Worm (Caenorhabditis elegans) whole organism, late embryonic: ENCODE data around the gene mdf-1.

Experiments
- C08G9.2 ChIP-seq: sonication (generic microtip); optimal IDR thresholded peaks from 2 replicates; lab custom pipeline; 2016; ENCODE audit warnings: mild to moderate bottlenecking, missing genetic modification characterization, moderate library complexity, missing compliant biosample characterization
- C38D4.7 ChIP-seq: fragments of 200-800 bp; sonication (Bioruptor generic); optimal IDR thresholded peaks from 2 replicates; lab custom pipeline; 2018; ENCODE audit warnings: mild to moderate bottlenecking, missing genetic modification characterization, moderate library complexity, missing compliant biosample characterization
- F13H6.1 ChIP-seq: sonication (generic microtip); optimal IDR thresholded peaks from 2 replicates; lab custom pipeline; 2016; ENCODE audit warnings: missing genetic modification characterization, missing compliant biosample characterization
- K02D7.2 ChIP-seq: sonication (generic microtip); optimal IDR thresholded peaks from 2 replicates; lab custom pipeline; 2017; ENCODE audit warnings: mild to moderate bottlenecking, missing genetic modification characterization, missing compliant biosample characterization
- T23F11.4 ChIP-seq: fragments of 200-800 bp; sonication (Bioruptor generic); optimal IDR thresholded peaks from 2 replicates; lab custom pipeline; 2018; ENCODE audit warnings: mild to moderate bottlenecking, missing genetic modification characterization, missing compliant biosample characterization
- Y22D7AL.16 ChIP-seq: sonication (generic microtip); optimal IDR thresholded peaks from 2 replicates; lab custom pipeline; 2016; ENCODE audit warnings: missing genetic modification characterization, missing compliant biosample characterization
- ama-1 ChIP-seq: fragments of 150-350 bp; optimal IDR thresholded peaks from 2 replicates; lab custom pipeline; 2014
- ceh-14 ChIP-seq: sonication (generic microtip); optimal IDR thresholded peaks from 2 replicates; lab custom pipeline; 2016; ENCODE audit warnings: missing genotype, missing genetic modification characterization, missing compliant biosample characterization
- ceh-18 ChIP-seq: sonication (generic microtip); optimal IDR thresholded peaks from 2 replicates; lab custom pipeline; 2016; ENCODE audit warnings: missing genetic modification characterization, missing compliant biosample characterization
- ceh-19 ChIP-seq: fragments of 200-800 bp; sonication (Bioruptor generic); optimal IDR thresholded peaks from 2 replicates; lab custom pipeline; 2018; ENCODE audit warnings: mild to moderate bottlenecking, missing genetic modification characterization, missing compliant biosample characterization
- ceh-24 ChIP-seq: sonication (generic microtip); optimal IDR thresholded peaks from 2 replicates; lab custom pipeline; 2016; ENCODE audit warnings: mild to moderate bottlenecking, missing genetic modification characterization, missing compliant biosample characterization
- ceh-30 ChIP-seq: fragments of 150-350 bp; optimal IDR thresholded peaks from 2 replicates; lab custom pipeline; 2014; ENCODE audit warnings: missing biosample characterization, missing genetic modification characterization
- ceh-31 ChIP-seq: sonication (generic microtip); optimal IDR thresholded peaks from 2 replicates; lab custom pipeline; 2016; ENCODE audit warnings: missing genetic modification characterization, missing compliant biosample characterization
- ceh-45 ChIP-seq: fragments of 200-800 bp; sonication (Bioruptor generic); IDR thresholded peaks from 2 replicates; pipeline ENCODE4 v1.3.6; 2022; ENCODE audit warnings: missing genetic modification reagents, missing genetic modification characterization, missing compliant biosample characterization
- ceh-48 ChIP-seq: sonication (generic microtip); optimal IDR thresholded peaks from 2 replicates; lab custom pipeline; 2016; ENCODE audit warnings: missing genetic modification characterization, inconsistent platforms, missing compliant biosample characterization
- ceh-6 ChIP-seq: fragments of 200-800 bp; sonication (Bioruptor generic); optimal IDR thresholded peaks from 2 replicates; lab custom pipeline; 2018; ENCODE audit warnings: mild to moderate bottlenecking, missing genetic modification characterization, missing compliant biosample characterization
- ceh-9 ChIP-seq: sonication (generic microtip); optimal IDR thresholded peaks from 2 replicates; lab custom pipeline; 2016; ENCODE audit warnings: mild to moderate bottlenecking, missing genetic modification characterization, inconsistent platforms, missing compliant biosample characterization
- che-1 ChIP-seq: sonication (generic microtip); optimal IDR thresholded peaks from 2 replicates; lab custom pipeline; 2016; ENCODE audit warnings: mild to moderate bottlenecking, missing genetic modification characterization, missing compliant biosample characterization
- dve-1 ChIP-seq: sonication (generic microtip); optimal IDR thresholded peaks from 2 replicates; lab custom pipeline; 2017; ENCODE audit warnings: antibody characterized with exemption, mild to moderate bottlenecking, missing genetic modification characterization, missing compliant biosample characterization
- elt-2 ChIP-seq: sonication (generic microtip); optimal IDR thresholded peaks from 2 replicates; lab custom pipeline; 2016; ENCODE audit warnings: missing genetic modification reagents, missing genetic modification characterization, missing compliant biosample characterization
- ets-4 ChIP-seq: sonication (generic microtip); optimal IDR thresholded peaks from 2 replicates; lab custom pipeline; 2016; ENCODE audit warnings: missing genetic modification characterization, missing compliant biosample characterization
- eyg-1 ChIP-seq: sonication (generic microtip); optimal IDR thresholded peaks from 2 replicates; lab custom pipeline; 2016; ENCODE audit warnings: missing genotype, missing genetic modification characterization, missing compliant biosample characterization
- fkh-6 ChIP-seq: sonication (generic microtip); optimal IDR thresholded peaks from 2 replicates; lab custom pipeline; 2016; ENCODE audit warnings: missing genetic modification characterization, missing compliant biosample characterization
- gmeb-2 ChIP-seq: sonication (generic microtip); optimal IDR thresholded peaks from 2 replicates; lab custom pipeline; 2016; ENCODE audit warnings: missing genetic modification characterization, inconsistent platforms, missing compliant biosample characterization
- hlh-15 ChIP-seq: sonication (generic microtip); optimal IDR thresholded peaks from 2 replicates; lab custom pipeline; 2016; ENCODE audit warnings: missing genetic modification characterization, missing compliant biosample characterization
- hlh-6 ChIP-seq: sonication (generic microtip); optimal IDR thresholded peaks from 2 replicates; lab custom pipeline; 2016; ENCODE audit warnings: missing genotype, missing genetic modification characterization, missing compliant biosample characterization
- hlh-8 ChIP-seq: sonication (generic microtip); optimal IDR thresholded peaks from 2 replicates; lab custom pipeline; 2016; ENCODE audit warnings: missing genotype, missing genetic modification characterization, missing compliant biosample characterization
- madf-2 ChIP-seq: sonication (generic microtip); optimal IDR thresholded peaks from 2 replicates; lab custom pipeline; 2017; ENCODE audit warnings: missing genetic modification characterization, missing compliant biosample characterization
- mec-3 ChIP-seq: sonication (generic microtip); optimal IDR thresholded peaks from 2 replicates; lab custom pipeline; 2016; ENCODE audit warnings: borderline replicate concordance, missing genetic modification characterization, missing compliant biosample characterization
- nfya-1 ChIP-seq: sonication (generic microtip); optimal IDR thresholded peaks from 2 replicates; lab custom pipeline; 2017; ENCODE audit warnings: missing genetic modification characterization, mild to moderate bottlenecking, missing compliant biosample characterization, antibody characterized with exemption, moderate library complexity
- nhr-232 ChIP-seq: sonication (generic microtip); optimal IDR thresholded peaks from 2 replicates; lab custom pipeline; 2016; ENCODE audit warnings: missing genetic modification characterization, missing compliant biosample characterization
- pag-3 ChIP-seq: sonication (generic microtip); optimal IDR thresholded peaks from 2 replicates; lab custom pipeline; 2016; ENCODE audit warnings: missing compliant biosample characterization, missing genetic modification characterization, borderline replicate concordance
- pha-2 ChIP-seq: sonication (generic microtip); optimal IDR thresholded peaks from 2 replicates; lab custom pipeline; 2017; ENCODE audit warnings: mild to moderate bottlenecking, missing genetic modification characterization, missing compliant biosample characterization
- pha-4 ChIP-seq: fragments of 150-350 bp; optimal IDR thresholded peaks from 2 replicates; lab custom pipeline; 2018; ENCODE audit warnings: missing biosample characterization, missing genetic modification reagents, missing genetic modification characterization
- pqm-1 ChIP-seq: sonication (generic microtip); optimal IDR thresholded peaks from 2 replicates; lab custom pipeline; 2016; ENCODE audit warnings: missing genetic modification characterization, missing compliant biosample characterization
- pros-1 ChIP-seq: fragments of 150-350 bp; optimal IDR thresholded peaks from 2 replicates; lab custom pipeline; 2014; ENCODE audit warnings: missing biosample characterization, missing genetic modification reagents, missing genetic modification characterization
- ref-2 ChIP-seq: sonication (generic microtip); optimal IDR thresholded peaks from 2 replicates; lab custom pipeline; 2016; ENCODE audit warnings: missing genetic modification characterization, missing compliant biosample characterization
- rnt-1 ChIP-seq: sonication (generic microtip); optimal IDR thresholded peaks from 2 replicates; lab custom pipeline; 2016; ENCODE audit warnings: missing genetic modification characterization, missing compliant biosample characterization
- sdc-2 ChIP-seq: sonication (generic microtip); optimal IDR thresholded peaks from 2 replicates; lab custom pipeline; 2016; ENCODE audit warnings: missing genotype, missing genetic modification characterization, missing compliant biosample characterization
- unc-3 ChIP-seq, 2 experiments: fragments of 200-800 bp in 1 of 2; sonication (Bioruptor generic) in 1 of 2; sonication (generic microtip) in 1 of 2; conservative IDR thresholded peaks in 1 of 2; optimal IDR thresholded peaks in 1 of 2; 2 replicates each; pipeline versions ENCODE4 v1.3.6 to Lab custom; 2016 to 2022; ENCODE audit warnings: missing compliant biosample characterization in 2 of 2, missing genetic modification characterization in 2 of 2, missing genetic modification reagents in 1 of 2
- unc-86 ChIP-seq: sonication (generic microtip); optimal IDR thresholded peaks from 2 replicates; lab custom pipeline; 2016; ENCODE audit warnings: missing genetic modification characterization, missing compliant biosample characterization
- ztf-16 ChIP-seq: sonication (generic microtip); optimal IDR thresholded peaks from 2 replicates; lab custom pipeline; 2017; ENCODE audit warnings: missing genetic modification characterization, missing compliant biosample characterization

mdf-1 gene

ce11 chrV:9509597-9509996 is 34.4 kb downstream of the mdf-1 start:
- TF ChIP-seq ceh-24 (tag; lab: Kevin White, UChicago) (no peak), pros-1 (tag; lab: Kevin White, UChicago) (no peak), hlh-6 (no peak)

ce11 chrV:9507742-9508141 is 36.3 kb downstream of the mdf-1 start, which contains the start of gene acs-14:
acs-14 (plus strand) TSS chrV:9508132.
- TF ChIP-seq Y22D7AL.16 = no peak
- peak; percentile 40 for TF ChIP-seq elt-2 (tag; lab: Kevin White, UChicago)
- no peak for TF ChIP-seq ceh-45 (GFP tag; lab: Robert Waterston, UW)
- TF ChIP-seq, all 69 proteins: peak for 1

- TF ChIP-seq unc-3 (GFP tag; conservative IDR thresholded peaks at IDR 0.05; lab: Robert Waterston, UW) (no peak), unc-3 (tag; optimal IDR thresholded peaks at IDR 0.05; lab: Kevin White, UChicago) (no peak), elt-2 (tag; lab: Kevin White, UChicago) (peak; percentile 1)
Observed at ce11 chrV:9506931-9507330, 37.1 kb downstream of the mdf-1 start.

- TF ChIP-seq pha-4 (tag; lab: Kevin White, UChicago) (no peak), F13H6.1 (no peak)
Observed at ce11 chrV:9504474-9504960, 39.5 kb downstream of the mdf-1 start, which contains the start of gene haao-1. haao-1 (plus strand) TSS chrV:9504910.

- TF ChIP-seq ceh-45 (GFP tag; lab: Robert Waterston, UW) = peak; percentile 74; the same call in 1 of the 2 replicates
- TF ChIP-seq unc-86 (tag; lab: Kevin White, UChicago) = peak; percentile 88
- peak; percentile 84 for TF ChIP-seq che-1 (tag; lab: Kevin White, UChicago)
- peak; percentile 90 for TF ChIP-seq T23F11.4
- TF ChIP-seq elt-2 (tag; lab: Kevin White, UChicago) = peak; percentile 91
- TF ChIP-seq eyg-1 (tag; lab: Kevin White, UChicago) = peak; percentile 88
- TF ChIP-seq ref-2 = peak; percentile 78
- peak; percentile 11 for TF ChIP-seq pag-3
- no peak for TF ChIP-seq ama-1
- TF ChIP-seq ceh-31 (tag; lab: Kevin White, UChicago) = peak; percentile 79
- TF ChIP-seq ceh-6 (GFP tag; lab: Kevin White, UChicago) = peak; percentile 93
- TF ChIP-seq C08G9.2 (tag; lab: Kevin White, UChicago) = peak; percentile 77
- TF ChIP-seq C38D4.7 (GFP tag; lab: Kevin White, UChicago) = peak; percentile 83
- TF ChIP-seq madf-2 (tag; lab: Kevin White, UChicago) = peak; percentile 81
- peak; percentile 66 for TF ChIP-seq rnt-1 (tag; lab: Kevin White, UChicago)
- TF ChIP-seq pqm-1 (tag; lab: Kevin White, UChicago) = peak; percentile 45
- peak; percentile 90 for TF ChIP-seq fkh-6 (tag; lab: Kevin White, UChicago)
- peak; percentile 74 for TF ChIP-seq ceh-18 (tag; lab: Kevin White, UChicago)
- peak; percentile 65 for TF ChIP-seq hlh-15 (tag; lab: Kevin White, UChicago)
- peak; percentile 85 for TF ChIP-seq K02D7.2 (tag; lab: Kevin White, UChicago)
- TF ChIP-seq nhr-232 (tag; lab: Kevin White, UChicago) = peak; percentile 82
- TF ChIP-seq ceh-30 = no peak
- peak; percentile 56 for TF ChIP-seq dve-1 (tag; lab: Kevin White, UChicago)
- peak; percentile 65 for TF ChIP-seq F13H6.1
- TF ChIP-seq pha-2 (tag; lab: Kevin White, UChicago) = peak; percentile 92
- TF ChIP-seq ceh-19 (GFP tag; lab: Kevin White, UChicago) = peak; percentile 90
- TF ChIP-seq ceh-9 (tag; lab: Kevin White, UChicago) = peak; percentile 46
- peak; percentile 78 for TF ChIP-seq sdc-2 (tag; lab: Kevin White, UChicago)
- peak; percentile 92 for TF ChIP-seq gmeb-2 (tag; lab: Kevin White, UChicago)
- TF ChIP-seq hlh-8 = peak; percentile 59
- TF ChIP-seq mec-3 = peak; percentile 57
- TF ChIP-seq pha-4 (tag; lab: Kevin White, UChicago) = no peak
- peak; percentile 59 for TF ChIP-seq nfya-1 (tag; lab: Kevin White, UChicago)
- TF ChIP-seq ceh-48 (tag; lab: Kevin White, UChicago) = peak; percentile 78
- TF ChIP-seq ztf-16 = peak; percentile 87
- peak; percentile 8 for TF ChIP-seq ets-4
- TF ChIP-seq ceh-14 (tag; lab: Kevin White, UChicago) = peak; percentile 45
- TF ChIP-seq Y22D7AL.16 = peak; percentile 76
Observed at ce11 chrV:9503152-9503817, 40.7 kb downstream of the mdf-1 start.
